Fruit fly (Drosophila melanogaster): ENCODE data around the gene CG3862.

The CG3862 gene

DNA sequence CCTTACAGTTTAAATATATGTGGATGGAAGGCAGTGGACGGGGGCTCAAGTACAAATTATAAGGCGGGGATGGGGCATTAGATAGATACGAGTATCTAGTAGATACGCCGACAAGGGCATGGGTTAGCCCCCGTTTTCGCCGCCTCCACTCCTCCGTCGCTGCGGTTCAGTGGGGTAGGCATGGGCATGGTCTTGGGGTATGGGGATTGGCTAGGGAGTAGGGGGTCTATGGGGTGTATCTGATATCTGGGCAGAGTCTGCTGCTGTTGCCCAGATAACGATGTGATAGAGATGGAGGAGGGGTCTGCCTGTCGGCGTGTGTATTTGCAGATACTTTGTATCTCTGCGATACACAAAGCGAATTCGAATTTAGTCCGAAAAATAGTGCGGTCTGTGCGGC lies 35.7 kb downstream of the CG3862 start:
- no peak for TF ChIP-seq noc (tag; optimal IDR thresholded peaks at IDR 0.05)

DNA sequence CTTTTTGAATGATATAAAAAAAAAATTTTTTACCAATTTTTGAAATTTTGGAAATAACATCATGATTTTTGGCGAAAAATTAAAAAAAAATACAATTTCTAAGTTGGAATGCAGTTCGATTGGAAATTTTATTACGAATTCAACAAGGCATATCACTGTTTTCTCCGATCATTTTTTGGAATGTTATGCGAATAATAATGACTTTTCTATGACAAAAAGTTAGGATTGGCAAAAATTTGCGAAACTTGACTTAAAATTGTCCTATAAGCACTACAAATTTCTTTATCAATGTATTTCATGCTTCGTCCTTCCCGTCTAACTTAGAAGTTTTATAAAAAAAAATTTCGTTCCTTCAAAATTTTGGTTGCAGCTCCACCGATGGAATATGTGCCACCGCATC lies 41.6 kb downstream of the CG3862 start, which contains the start of gene CG3544:
TSS of gene CG3544 (plus strand) at position 301 of the 400 bp plus-strand sequence.
- no peak for TF ChIP-seq noc (tag; optimal IDR thresholded peaks at IDR 0.05)

DNA sequence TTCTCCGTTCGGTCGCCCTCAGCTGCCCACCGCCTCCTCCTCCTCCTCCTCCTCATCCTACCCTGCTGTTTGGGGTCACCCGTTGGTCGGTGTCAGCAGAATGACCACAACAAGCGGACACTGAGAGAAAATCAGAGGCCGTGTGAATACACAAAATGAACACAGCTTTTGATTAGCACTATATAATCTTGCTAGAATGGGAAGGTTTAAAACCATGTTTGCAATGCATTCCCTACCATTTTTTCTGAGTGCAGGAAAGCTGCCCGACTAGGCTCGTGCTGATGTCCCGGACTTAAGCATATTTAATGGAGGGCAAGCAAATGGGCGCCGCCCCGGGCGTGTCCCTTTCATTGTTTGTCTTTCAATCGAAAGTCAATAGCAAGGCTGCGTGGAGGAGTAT lies 44.8 kb downstream of the CG3862 start:
- no peak for TF ChIP-seq noc (tag; optimal IDR thresholded peaks at IDR 0.05)

DNA sequence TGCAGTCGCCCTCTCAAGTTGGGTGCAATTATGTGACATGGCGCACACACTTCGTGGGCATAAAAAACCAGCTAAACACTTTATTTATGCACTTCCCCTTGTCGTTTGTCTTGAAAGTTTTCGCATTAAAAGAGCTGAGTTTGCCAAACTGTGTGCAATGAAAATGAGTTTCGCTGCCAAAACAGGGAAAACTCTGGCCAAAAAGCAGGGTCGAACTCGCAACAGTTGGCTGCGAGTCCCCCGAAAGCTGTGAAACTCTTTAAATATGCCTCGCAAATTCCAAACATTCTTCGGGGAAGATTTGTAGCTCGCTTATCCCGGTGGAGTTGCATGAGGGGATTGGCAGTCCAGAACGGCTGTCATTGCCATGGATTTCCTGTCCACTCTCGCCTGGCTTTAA lies 45.5 kb downstream of the CG3862 start, which contains the start of gene Gr21a:
TSS of gene Gr21a (plus strand) at position 301 of the 400 bp plus-strand sequence.
- no peak for TF ChIP-seq noc (tag; optimal IDR thresholded peaks at IDR 0.05)

DNA sequence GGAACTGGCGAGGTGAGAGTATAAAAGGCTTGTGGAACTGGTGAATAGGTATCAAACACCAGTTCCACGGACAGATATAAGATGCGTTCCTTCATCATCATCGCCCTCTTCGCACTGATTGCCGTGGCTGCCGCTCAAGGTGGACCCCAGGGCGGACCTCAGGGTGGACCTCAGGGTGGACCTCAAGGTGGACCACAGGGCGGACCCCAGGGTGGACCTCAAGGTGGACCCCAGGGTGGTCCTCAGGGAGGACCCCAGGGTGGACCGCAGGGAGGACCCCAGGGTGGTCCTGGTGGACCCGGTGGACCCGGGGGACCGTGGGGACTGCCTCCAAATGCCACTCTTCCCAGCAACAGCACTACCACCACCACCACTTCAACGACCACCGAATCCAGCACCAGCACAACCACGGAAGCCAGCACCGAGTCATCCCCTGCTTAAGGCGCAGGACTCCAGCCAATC lies 46.5 kb downstream of the CG3862 start, which contains the start of gene CG13947:
TSS of gene CG13947 (plus strand) at position 51 of the 462 bp plus-strand sequence.
- no peak for TF ChIP-seq noc (tag; optimal IDR thresholded peaks at IDR 0.05)

DNA sequence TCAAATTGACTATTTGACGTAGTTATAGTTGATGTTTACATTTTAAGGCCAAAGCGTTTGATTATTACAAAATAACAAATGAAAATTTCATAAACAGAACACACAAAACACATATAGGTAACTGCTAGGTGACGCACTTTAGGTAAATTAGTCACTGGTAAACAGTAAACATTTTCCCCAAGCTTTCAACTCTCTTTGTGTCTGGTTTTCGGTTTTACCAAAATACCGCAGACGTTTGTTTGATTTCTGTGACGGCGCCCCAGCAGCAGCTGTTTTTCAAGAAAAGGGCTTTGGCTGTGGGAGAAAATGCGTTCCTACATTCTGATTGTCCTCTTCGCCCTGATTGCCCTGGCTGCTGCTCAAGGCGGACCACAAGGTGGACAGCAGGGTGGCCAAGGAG lies 49.4 kb downstream of the CG3862 start, which contains the start of gene CG13946:
TSS of gene CG13946 (plus strand) at position 301 of the 400 bp plus-strand sequence.
- no peak for TF ChIP-seq noc (tag; optimal IDR thresholded peaks at IDR 0.05)
